Fruit fly (Drosophila melanogaster) whole organism, adult: ENCODE results near the gene Myo61F.

Experiments
- CG11617 ChIP-seq: fragments of 200-800 bp; sonication (Bioruptor generic); optimal IDR thresholded peaks from 2 replicates; lab custom pipeline; 2017; ENCODE audit warnings: mild to moderate bottlenecking, missing biosample characterization, missing genetic modification reagents, missing genetic modification characterization
- CG12768 ChIP-seq: fragments of 200-800 bp; sonication (Bioruptor generic); optimal IDR thresholded peaks from 2 replicates; lab custom pipeline; 2017; ENCODE audit warnings: missing biosample characterization, missing genetic modification characterization, mild to moderate bottlenecking, moderate library complexity, missing genetic modification reagents
- CG14711 ChIP-seq: fragments of 200-800 bp; sonication (Bioruptor generic); optimal IDR thresholded peaks from 2 replicates; lab custom pipeline; 2018; ENCODE audit warnings: missing biosample characterization, mild to moderate bottlenecking, missing genetic modification characterization, moderate library complexity
- CG1620 ChIP-seq: fragments of 200-800 bp; sonication (Bioruptor generic); optimal IDR thresholded peaks from 2 replicates; lab custom pipeline; 2016; ENCODE audit warnings: missing biosample characterization, missing genetic modification characterization
- CG33017 ChIP-seq: fragments of 200-800 bp; sonication (Bioruptor generic); optimal IDR thresholded peaks from 2 replicates; lab custom pipeline; 2018; ENCODE audit warnings: missing biosample characterization, mild to moderate bottlenecking, missing genetic modification characterization, moderate library complexity
- CG5204 ChIP-seq: fragments of 200-800 bp; sonication (Bioruptor generic); optimal IDR thresholded peaks from 2 replicates; lab custom pipeline; 2016; ENCODE audit warnings: missing biosample characterization, missing genetic modification characterization
- CG7045 ChIP-seq: fragments of 200-800 bp; sonication (Bioruptor generic); optimal IDR thresholded peaks from 2 replicates; lab custom pipeline; 2017; ENCODE audit warnings: missing biosample characterization, mild to moderate bottlenecking, missing genetic modification characterization
- CG7101 ChIP-seq: fragments of 200-800 bp; sonication (Bioruptor generic); optimal IDR thresholded peaks from 2 replicates; lab custom pipeline; 2018; ENCODE audit warnings: missing biosample characterization, mild to moderate bottlenecking, missing genetic modification characterization, moderate library complexity
- Clk ChIP-seq: fragments of 200-800 bp; sonication (Bioruptor generic); optimal IDR thresholded peaks from 2 replicates; lab custom pipeline; 2017; ENCODE audit warnings: missing biosample characterization, missing genetic modification characterization
- Crg-1 ChIP-seq: fragments of 200-800 bp; sonication (Bioruptor generic); optimal IDR thresholded peaks from 2 replicates; lab custom pipeline; 2016; ENCODE audit warnings: missing biosample characterization, missing genetic modification characterization
- Hr96 ChIP-seq: fragments of 200-800 bp; sonication (Bioruptor generic); optimal IDR thresholded peaks from 2 replicates; lab custom pipeline; 2016; ENCODE audit warnings: missing biosample characterization, missing genetic modification characterization
- Mnt ChIP-seq: fragments of 200-800 bp; sonication (Bioruptor generic); optimal IDR thresholded peaks from 2 replicates; lab custom pipeline; 2016; ENCODE audit warnings: missing biosample characterization, mild to moderate bottlenecking, missing genetic modification characterization
- bab1 ChIP-seq: fragments of 200-800 bp; sonication (Bioruptor generic); optimal IDR thresholded peaks from 3 replicates; lab custom pipeline; 2019; ENCODE audit warnings: missing biosample characterization, mild to moderate bottlenecking, missing genetic modification characterization, moderate library complexity
- cic ChIP-seq: fragments of 200-800 bp; sonication (Bioruptor generic); optimal IDR thresholded peaks from 2 replicates; lab custom pipeline; 2017; ENCODE audit warnings: missing biosample characterization, mild to moderate bottlenecking, missing genetic modification characterization, moderate library complexity
- cnc ChIP-seq, 2 experiments: fragments of >200 bp; optimal IDR thresholded peaks; 2 replicates each; lab custom pipeline; 2017
- kay ChIP-seq: fragments of 200-800 bp; sonication (Bioruptor generic); peaks from one replicate; lab custom pipeline; 2016; ENCODE audit warnings: missing biosample characterization, missing genetic modification characterization, borderline replicate concordance
- ovo ChIP-seq: fragments of 200-800 bp; sonication (Bioruptor generic); optimal IDR thresholded peaks from 2 replicates; lab custom pipeline; 2016; ENCODE audit warnings: missing biosample characterization, missing genetic modification characterization
- pad ChIP-seq: fragments of 200-800 bp; sonication (Bioruptor generic); optimal IDR thresholded peaks from 3 replicates; lab custom pipeline; 2017; ENCODE audit warnings: missing biosample characterization, missing genetic modification characterization, mild to moderate bottlenecking, moderate library complexity, missing genetic modification reagents
- tj ChIP-seq: fragments of 200-800 bp; sonication (Bioruptor generic); optimal IDR thresholded peaks from 3 replicates; lab custom pipeline; 2017; ENCODE audit warnings: missing biosample characterization, mild to moderate bottlenecking, missing genetic modification characterization, moderate library complexity
- toe ChIP-seq: fragments of 200-800 bp; sonication (Bioruptor generic); optimal IDR thresholded peaks from 2 replicates; lab custom pipeline; 2016; ENCODE audit warnings: missing biosample characterization, missing genetic modification characterization

Myo61F gene

dm6 chr3L:1302234-1302949, 15.9 kb upstream of the Myo61F start, which contains the start of the genes Rac1 and Acat2:
Rac1 (minus strand) TSS chr3L:1302683.
Acat2 (plus strand) TSS chr3L:1302944.
- TF ChIP-seq CG1620 (GFP tag; lab: Kevin White, UChicago) (peak; percentile 29), CG11617 (GFP tag; lab: Kevin White, UChicago) (peak; percentile 3), CG14711 (tag; lab: Kevin White, UChicago) (peak; percentile 17), CG7045 (GFP tag; lab: Kevin White, UChicago) (no peak), ovo (GFP tag; lab: Kevin White, UChicago) (no peak), pad (GFP tag; lab: Kevin White, UChicago) (no peak), bab1 (GFP tag; lab: Kevin White, UChicago) (peak; percentile 44), CG12768 (GFP tag; lab: Kevin White, UChicago) (no peak)

dm6 chr3L:1302950-1303352, 15.3 kb upstream of the Myo61F start:
- TF ChIP-seq CG33017 (tag; lab: Kevin White, UChicago) = no peak
- no peak for TF ChIP-seq cic (GFP tag; lab: Kevin White, UChicago)
- no peak for TF ChIP-seq toe
- TF ChIP-seq Hr96 = no peak
- no peak for TF ChIP-seq CG14711 (tag; lab: Kevin White, UChicago)
- TF ChIP-seq CG7101 (tag; lab: Kevin White, UChicago) = no peak
- TF ChIP-seq CG12768 (GFP tag; lab: Kevin White, UChicago) = no peak
- TF ChIP-seq CG11617 (GFP tag; lab: Kevin White, UChicago) = no peak
- TF ChIP-seq Mnt (GFP tag; lab: Kevin White, UChicago) = no peak
- TF ChIP-seq kay = no peak
- no peak for TF ChIP-seq CG5204 (GFP tag; lab: Kevin White, UChicago)
- no peak for TF ChIP-seq CG1620 (GFP tag; lab: Kevin White, UChicago)
- TF ChIP-seq cnc (optimal IDR thresholded peaks at IDR 0.05; lab: Kevin White, UChicago) = no peak
- TF ChIP-seq pad (GFP tag; lab: Kevin White, UChicago) = no peak
- no peak for TF ChIP-seq ovo (GFP tag; lab: Kevin White, UChicago)
- TF ChIP-seq tj (GFP tag; lab: Kevin White, UChicago) = no peak
- TF ChIP-seq Clk = no peak
- no peak for TF ChIP-seq bab1 (GFP tag; lab: Kevin White, UChicago)
- TF ChIP-seq Crg-1 (GFP tag; lab: Kevin White, UChicago) = no peak
- no peak for TF ChIP-seq CG7045 (GFP tag; lab: Kevin White, UChicago)

- no peak for TF ChIP-seq CG11617 (GFP tag; lab: Kevin White, UChicago)
- peak; percentile 21 for TF ChIP-seq CG33017 (tag; lab: Kevin White, UChicago)
- TF ChIP-seq cic (GFP tag; lab: Kevin White, UChicago) = peak; percentile 73
- TF ChIP-seq CG12768 (GFP tag; lab: Kevin White, UChicago) = peak; percentile 20
- TF ChIP-seq ovo (GFP tag; lab: Kevin White, UChicago) = no peak
These were observed 13.0 kb upstream of the Myo61F start for dm6 chr3L:1305317-1305716.

dm6 chr3L:1307005-1307632, 11.2 kb upstream of the Myo61F start, which contains the start of the genes Ctr9 and Nt5a:
Ctr9 (plus strand) TSS chr3L:1307224.
Nt5a (minus strand) TSS chr3L:1307418.
- TF ChIP-seq pad (GFP tag; lab: Kevin White, UChicago) = peak; percentile 12
- peak; percentile 13 for TF ChIP-seq CG33017 (tag; lab: Kevin White, UChicago)
- peak; percentile 75 for TF ChIP-seq Crg-1 (GFP tag; lab: Kevin White, UChicago)
- peak; percentile 37 for TF ChIP-seq CG12768 (GFP tag; lab: Kevin White, UChicago)
- peak; percentile 78 for TF ChIP-seq CG14711 (tag; lab: Kevin White, UChicago)
- peak; percentile 70 for TF ChIP-seq CG7101 (tag; lab: Kevin White, UChicago)
- no peak for TF ChIP-seq toe
- peak; percentile 57 for TF ChIP-seq tj (GFP tag; lab: Kevin White, UChicago)
- no peak for TF ChIP-seq CG5204 (GFP tag; lab: Kevin White, UChicago)
- peak; percentile 78 for TF ChIP-seq Mnt (GFP tag; lab: Kevin White, UChicago)
- no peak for TF ChIP-seq Clk
- TF ChIP-seq CG11617 (GFP tag; lab: Kevin White, UChicago) = peak; percentile 60
- peak; percentile 59 for TF ChIP-seq bab1 (GFP tag; lab: Kevin White, UChicago)
- peak; percentile 5 for TF ChIP-seq CG7045 (GFP tag; lab: Kevin White, UChicago)
- TF ChIP-seq CG1620 (GFP tag; lab: Kevin White, UChicago) = peak; percentile 86
- peak; percentile 81 for TF ChIP-seq cic (GFP tag; lab: Kevin White, UChicago)
- peak; percentile 22 for TF ChIP-seq ovo (GFP tag; lab: Kevin White, UChicago)
- TF ChIP-seq kay = no peak
- no peak for TF ChIP-seq Hr96
- TF ChIP-seq cnc (optimal IDR thresholded peaks at IDR 0.05; lab: Kevin White, UChicago) = no peak

dm6 chr3L:1313039-1313766, 5.1 kb upstream of the Myo61F start, which contains the start of the genes sturkopf and Herc4:
sturkopf (minus strand) TSS chr3L:1313377.
Herc4 (plus strand) TSS chr3L:1313696.
- TF ChIP-seq CG7101 (tag; lab: Kevin White, UChicago) (peak; percentile 83), toe (peak; percentile 90), Crg-1 (GFP tag; lab: Kevin White, UChicago) (peak; percentile 68), CG7045 (GFP tag; lab: Kevin White, UChicago) (peak; percentile 72), CG12768 (GFP tag; lab: Kevin White, UChicago) (peak; percentile 38), CG33017 (tag; lab: Kevin White, UChicago) (peak; percentile 81), CG5204 (GFP tag; lab: Kevin White, UChicago) (peak; percentile 90), cic (GFP tag; lab: Kevin White, UChicago) (no peak), Clk (peak; percentile 16), Hr96 (no peak), pad (GFP tag; lab: Kevin White, UChicago) (peak; percentile 59), CG14711 (tag; lab: Kevin White, UChicago) (peak; percentile 43), CG1620 (GFP tag; lab: Kevin White, UChicago) (peak; percentile 82), cnc (optimal IDR thresholded peaks at IDR 0.05; lab: Kevin White, UChicago) (no peak), tj (GFP tag; lab: Kevin White, UChicago) (peak; percentile 91), bab1 (GFP tag; lab: Kevin White, UChicago) (no peak), ovo (GFP tag; lab: Kevin White, UChicago) (peak; percentile 43), Mnt (GFP tag; lab: Kevin White, UChicago) (peak; percentile 83), CG11617 (GFP tag; lab: Kevin White, UChicago) (peak; percentile 91), kay (no peak)
